Worm (Caenorhabditis elegans): ENCODE measurements around the gene C10C6.3.

DNA sequence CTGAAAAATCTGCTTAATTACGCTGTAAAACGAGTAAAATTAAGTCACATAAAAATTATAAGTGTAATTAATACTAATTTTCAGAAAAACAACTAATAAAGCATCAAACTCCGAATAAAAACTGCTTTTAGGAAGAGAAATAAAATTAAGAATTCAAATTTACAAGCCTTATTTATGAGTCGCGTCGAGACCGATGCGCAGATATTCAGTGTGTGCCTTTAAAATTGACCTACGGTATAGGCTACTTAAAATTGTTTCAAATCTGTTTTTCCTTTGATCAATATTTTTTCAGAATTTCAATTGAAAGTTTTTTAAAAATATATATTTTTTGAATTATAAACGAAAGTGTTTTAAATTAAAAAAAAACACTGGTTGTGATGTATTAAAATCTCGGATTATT, 33.1 kb upstream of the C10C6.3 start, which contains the start of gene sms-1:
- TF ChIP-seq him-1 (tag; optimal IDR thresholded peaks at IDR 0.05) = no peak
- TF ChIP-seq dao-5 (tag; optimal IDR thresholded peaks at IDR 0.05) = no peak
- no peak for TF ChIP-seq W03F9.2 (tag; optimal IDR thresholded peaks at IDR 0.05)
